Worm (Caenorhabditis elegans) whole organism, L1 larva: ENCODE measurements around the gene R07C12.3.
A peak's percentile ranks its signal among the peaks of the same experiment; 100 is the strongest.

Source experiments
- C16A3.4 ChIP-seq: fragments of 150-350 bp; optimal IDR thresholded peaks from 2 replicates; lab custom pipeline; 2014; ENCODE audit warnings: missing biosample characterization, missing genetic modification characterization
- aha-1 ChIP-seq: fragments of 150-350 bp; optimal IDR thresholded peaks from 2 replicates; lab custom pipeline; 2014; ENCODE audit warnings: missing biosample characterization, missing genetic modification characterization
- alr-1 ChIP-seq: fragments of 200-800 bp; sonication (Bioruptor generic); optimal IDR thresholded peaks from 2 replicates; lab custom pipeline; 2018; ENCODE audit warnings: borderline replicate concordance, mild to moderate bottlenecking, missing genetic modification characterization, missing compliant biosample characterization
- aly-2 ChIP-seq: fragments of 150-350 bp; optimal IDR thresholded peaks from 2 replicates; lab custom pipeline; 2014; ENCODE audit warnings: missing biosample characterization, missing genetic modification characterization
- ama-1 ChIP-seq: fragments of 150-350 bp; optimal IDR thresholded peaks from 2 replicates; lab custom pipeline; 2014
- ceh-82 ChIP-seq, 3 experiments: fragments of 150-350 bp in 1 of 3; sonication (generic microtip) in 2 of 3; optimal IDR thresholded peaks; 2 replicates each; lab custom pipeline; 2014 to 2017; ENCODE audit warnings: missing biosample characterization in 3 of 3, missing genetic modification characterization in 3 of 3
- ceh-90 ChIP-seq: sonication (generic microtip); optimal IDR thresholded peaks from 2 replicates; lab custom pipeline; 2016; ENCODE audit warnings: missing genetic modification characterization, missing compliant biosample characterization
- ces-1 ChIP-seq: fragments of 150-350 bp; optimal IDR thresholded peaks from 2 replicates; lab custom pipeline; 2014; ENCODE audit warnings: missing biosample characterization, missing genetic modification reagents, missing genetic modification characterization
- dpl-1 ChIP-seq, 3 experiments: fragments of 150-350 bp in 2 of 3; sonication (generic microtip) in 1 of 3; optimal IDR thresholded peaks; 2 replicates each; lab custom pipeline; 2014 to 2017; ENCODE audit warnings: missing biosample characterization in 3 of 3, missing genetic modification characterization in 3 of 3, missing genetic modification reagents in 3 of 3
- dsc-1 ChIP-seq: sonication (generic microtip); optimal IDR thresholded peaks from 2 replicates; lab custom pipeline; 2016; ENCODE audit warnings: mild to moderate bottlenecking, missing genetic modification characterization, missing compliant biosample characterization
- efl-3 ChIP-seq: fragments of 200-800 bp; sonication (Bioruptor generic); optimal IDR thresholded peaks from 2 replicates; lab custom pipeline; 2018; ENCODE audit warnings: mild to moderate bottlenecking, missing genetic modification characterization, missing compliant biosample characterization
- egl-27 ChIP-seq, 2 experiments: fragments of 150-350 bp in 1 of 2; sonication (generic microtip); optimal IDR thresholded peaks; 3 replicates each; lab custom pipeline; 2017 to 2018; ENCODE audit warnings: missing biosample characterization in 2 of 2, missing genetic modification characterization in 2 of 2, missing genetic modification reagents in 2 of 2
- elt-3 ChIP-seq, 6 experiments: fragments of 150-350 bp in 1 of 6; sonication (generic microtip); optimal IDR thresholded peaks; 2 replicates each; lab custom pipeline; 2017 to 2018; ENCODE audit warnings: missing biosample characterization in 6 of 6, missing genetic modification characterization in 6 of 6, inconsistent platforms in 1 of 6
- fkh-10 ChIP-seq: sonication (generic microtip); optimal IDR thresholded peaks from 2 replicates; lab custom pipeline; 2017; ENCODE audit warnings: missing biosample characterization, missing genetic modification reagents, missing genetic modification characterization
- fkh-4 ChIP-seq: sonication (generic microtip); optimal IDR thresholded peaks from 2 replicates; lab custom pipeline; 2016; ENCODE audit warnings: missing compliant biosample characterization, missing genetic modification characterization, borderline replicate concordance
- fkh-8 ChIP-seq: sonication (generic microtip); optimal IDR thresholded peaks from 2 replicates; lab custom pipeline; 2016; ENCODE audit warnings: mild to moderate bottlenecking, missing genetic modification characterization, missing compliant biosample characterization
- grh-1 ChIP-seq: fragments of 200-800 bp; sonication (Bioruptor generic); IDR thresholded peaks from 2 replicates; pipeline ENCODE4 v1.3.6; 2022; ENCODE audit warnings: missing genetic modification reagents, missing genetic modification characterization, missing compliant biosample characterization
- hlh-17 ChIP-seq: fragments of 200-800 bp; sonication (Bioruptor generic); optimal IDR thresholded peaks from 2 replicates; lab custom pipeline; 2018; ENCODE audit warnings: missing genetic modification characterization, mild to moderate bottlenecking, missing compliant biosample characterization, moderate library complexity, borderline replicate concordance
- hpl-2 ChIP-seq: fragments of 150-350 bp; optimal IDR thresholded peaks from 2 replicates; lab custom pipeline; 2014; ENCODE audit warnings: missing biosample characterization, missing genetic modification reagents, missing genetic modification characterization
- isw-1 ChIP-seq: fragments of 200-800 bp; sonication (Bioruptor generic); IDR thresholded peaks from 2 replicates; pipeline ENCODE4 v1.3.6; 2022; ENCODE audit warnings: missing genetic modification characterization, missing compliant biosample characterization
- jun-1 ChIP-seq: fragments of 150-350 bp; optimal IDR thresholded peaks from 2 replicates; lab custom pipeline; 2014; ENCODE audit warnings: missing biosample characterization, missing genetic modification reagents, missing genetic modification characterization
- lin-14 ChIP-seq: fragments of 200-800 bp; sonication (Bioruptor generic); optimal IDR thresholded peaks from 2 replicates; lab custom pipeline; 2018; ENCODE audit warnings: mild to moderate bottlenecking, missing genetic modification characterization, moderate library complexity, missing compliant biosample characterization
- lin-35 ChIP-seq, 2 experiments: fragments of 150-350 bp; optimal IDR thresholded peaks; 2 replicates each; lab custom pipeline; 2014; ENCODE audit warnings: missing biosample characterization in 2 of 2, missing genetic modification characterization in 2 of 2, missing genetic modification reagents in 2 of 2
- lir-3 ChIP-seq: sonication (generic microtip); optimal IDR thresholded peaks from 2 replicates; lab custom pipeline; 2016; ENCODE audit warnings: mild to moderate bottlenecking, missing genetic modification characterization, moderate library complexity, missing compliant biosample characterization; ENCODE audit not compliant: poor library complexity
- lsy-2 ChIP-seq, 2 experiments: fragments of 150-350 bp; optimal IDR thresholded peaks; 2 replicates each; lab custom pipeline; 2014; ENCODE audit warnings: missing biosample characterization in 2 of 2, missing genetic modification characterization in 2 of 2
- mdl-1 ChIP-seq, 2 experiments: fragments of 150-350 bp; optimal IDR thresholded peaks; 2 replicates each; lab custom pipeline; 2014 to 2017; ENCODE audit warnings: missing biosample characterization in 2 of 2, missing genetic modification characterization in 2 of 2, inconsistent platforms in 1 of 2
- nhr-11 ChIP-seq: fragments of 150-350 bp; optimal IDR thresholded peaks from 2 replicates; lab custom pipeline; 2014; ENCODE audit warnings: missing biosample characterization, missing genetic modification characterization
- nhr-12 ChIP-seq: sonication (generic microtip); optimal IDR thresholded peaks from 2 replicates; lab custom pipeline; 2017; ENCODE audit warnings: missing biosample characterization, missing genetic modification characterization
- nhr-19 ChIP-seq: fragments of 200-800 bp; sonication (Bioruptor generic); conservative IDR thresholded peaks from 2 replicates; pipeline ENCODE4 v1.3.6; 2022; ENCODE audit warnings: missing genetic modification characterization, missing compliant biosample characterization
- nhr-237 ChIP-seq: fragments of 150-350 bp; optimal IDR thresholded peaks from 2 replicates; lab custom pipeline; 2014; ENCODE audit warnings: missing biosample characterization, missing genetic modification characterization
- nhr-71 ChIP-seq: sonication (generic microtip); optimal IDR thresholded peaks from 2 replicates; lab custom pipeline; 2016; ENCODE audit warnings: mild to moderate bottlenecking, missing genetic modification characterization, moderate library complexity, missing compliant biosample characterization
- nhr-90 ChIP-seq: sonication (generic microtip); optimal IDR thresholded peaks from 2 replicates; lab custom pipeline; 2016; ENCODE audit warnings: mild to moderate bottlenecking, missing genetic modification characterization, missing compliant biosample characterization; ENCODE audit not compliant: poor library complexity
- pag-3 ChIP-seq: sonication (generic microtip); optimal IDR thresholded peaks from 2 replicates; lab custom pipeline; 2017; ENCODE audit warnings: missing genetic modification characterization, mild to moderate bottlenecking, missing compliant biosample characterization, antibody characterized with exemption, borderline replicate concordance; ENCODE audit not compliant: insufficient read depth
- pax-3 ChIP-seq: fragments of 200-800 bp; sonication (Bioruptor generic); optimal IDR thresholded peaks from 2 replicates; lab custom pipeline; 2018; ENCODE audit warnings: mild to moderate bottlenecking, missing genetic modification characterization, moderate library complexity, missing compliant biosample characterization
- skn-1 ChIP-seq: fragments of 150-350 bp; optimal IDR thresholded peaks from 2 replicates; lab custom pipeline; 2014; ENCODE audit warnings: missing biosample characterization, missing genetic modification characterization
- snu-23 ChIP-seq: sonication (generic microtip); optimal IDR thresholded peaks from 2 replicates; lab custom pipeline; 2016; ENCODE audit warnings: missing genetic modification characterization, missing compliant biosample characterization
- tbx-2 ChIP-seq: sonication (generic microtip); optimal IDR thresholded peaks from 2 replicates; lab custom pipeline; 2016; ENCODE audit warnings: missing genetic modification characterization, missing compliant biosample characterization
- tlp-1 ChIP-seq: fragments of 150-350 bp; optimal IDR thresholded peaks from 2 replicates; lab custom pipeline; 2014; ENCODE audit warnings: missing biosample characterization, missing genetic modification characterization
- unc-130 ChIP-seq: fragments of 150-350 bp; optimal IDR thresholded peaks from 2 replicates; lab custom pipeline; 2017; ENCODE audit warnings: missing biosample characterization, missing genetic modification characterization, inconsistent platforms
- unc-62 ChIP-seq: fragments of 150-350 bp; optimal IDR thresholded peaks from 2 replicates; lab custom pipeline; 2014; ENCODE audit warnings: missing biosample characterization, missing genetic modification reagents, missing genetic modification characterization
- unc-98 ChIP-seq: fragments of 200-800 bp; sonication (Bioruptor generic); IDR thresholded peaks from 2 replicates; pipeline ENCODE4 v1.3.6; 2022; ENCODE audit warnings: missing genetic modification characterization, missing compliant biosample characterization
- xbp-1 ChIP-seq: sonication (generic microtip); optimal IDR thresholded peaks from 2 replicates; lab custom pipeline; 2016; ENCODE audit warnings: missing genetic modification characterization, missing compliant biosample characterization
- zip-4 ChIP-seq: fragments of 200-800 bp; sonication (Bioruptor generic); optimal IDR thresholded peaks from 2 replicates; lab custom pipeline; 2018; ENCODE audit warnings: mild to moderate bottlenecking, missing genetic modification characterization, moderate library complexity, missing compliant biosample characterization
- ztf-11 ChIP-seq, 2 experiments: sonication (generic microtip); optimal IDR thresholded peaks; 2 replicates each; lab custom pipeline; 2016 to 2017; ENCODE audit warnings: missing genetic modification characterization in 2 of 2, missing biosample characterization in 1 of 2, missing compliant biosample characterization in 1 of 2
- ztf-4 ChIP-seq: fragments of 150-350 bp; optimal IDR thresholded peaks from 2 replicates; lab custom pipeline; 2014; ENCODE audit warnings: missing biosample characterization, missing genetic modification characterization

Gene R07C12.3

DNA sequence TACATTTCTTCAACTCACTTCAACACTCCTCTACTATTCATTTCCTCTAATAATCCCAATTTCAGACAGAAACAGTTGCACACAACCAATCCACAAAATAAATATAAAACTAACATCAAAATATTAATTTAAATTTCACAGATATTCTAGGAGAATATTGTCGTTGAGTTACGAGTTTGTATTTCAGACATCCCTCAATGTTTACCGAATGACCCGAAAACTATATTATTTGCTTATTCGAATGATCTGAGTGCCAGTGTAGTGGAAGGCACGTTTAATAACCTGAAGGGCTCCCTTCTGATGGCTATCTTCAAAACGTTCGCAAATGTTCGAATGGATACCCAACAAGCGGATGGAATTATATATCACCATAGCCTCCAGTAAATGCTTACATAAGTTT, at the start of gene R07C12.3:
TSS of gene R07C12.3 (plus strand) at position 301 of the 400 bp plus-strand sequence.
- TF ChIP-seq mdl-1 (tag; optimal IDR thresholded peaks at IDR 0.05; lab: Kevin White, UChicago) = no peak
- no peak for TF ChIP-seq lin-35 (GFP tag; optimal IDR thresholded peaks at IDR 0.05; lab: Kevin White, UChicago)
- TF ChIP-seq unc-62 (GFP tag; lab: Kevin White, UChicago) = no peak
- no peak for TF ChIP-seq unc-98
- no peak for TF ChIP-seq aly-2 (tag; lab: Kevin White, UChicago)
- TF ChIP-seq ama-1 (lab: Kevin White, UChicago) = no peak
- TF ChIP-seq tlp-1 (tag; lab: Kevin White, UChicago) = no peak
- no peak for TF ChIP-seq xbp-1 (tag; lab: Kevin White, UChicago)
- TF ChIP-seq, all 84 proteins: peak for 0

DNA sequence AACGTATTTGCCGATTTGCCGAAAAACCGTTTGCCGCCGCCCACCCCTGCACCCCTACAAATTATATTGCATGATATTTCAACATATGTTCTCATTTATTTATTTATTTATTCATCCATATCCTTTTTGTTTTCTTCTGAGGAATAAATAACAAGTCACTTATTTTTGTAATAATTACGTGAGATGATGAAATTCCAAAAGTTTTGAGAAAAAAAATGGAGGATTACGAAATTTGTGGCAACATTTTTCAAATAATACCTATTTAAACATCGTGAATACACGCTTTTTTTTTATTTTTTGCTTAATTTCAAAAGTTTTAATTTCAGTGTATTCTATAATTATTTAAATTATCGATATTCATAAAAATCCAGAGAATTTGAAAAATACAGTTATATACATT, 47.9 kb upstream of the R07C12.3 start:
- TF ChIP-seq skn-1 (tag; lab: Kevin White, UChicago) = peak; percentile 58
- no peak for TF ChIP-seq tbx-2 (tag; lab: Kevin White, UChicago)
- TF ChIP-seq aha-1 (tag; lab: Kevin White, UChicago) = no peak
- TF ChIP-seq lir-3 (tag; lab: Kevin White, UChicago) = no peak

DNA sequence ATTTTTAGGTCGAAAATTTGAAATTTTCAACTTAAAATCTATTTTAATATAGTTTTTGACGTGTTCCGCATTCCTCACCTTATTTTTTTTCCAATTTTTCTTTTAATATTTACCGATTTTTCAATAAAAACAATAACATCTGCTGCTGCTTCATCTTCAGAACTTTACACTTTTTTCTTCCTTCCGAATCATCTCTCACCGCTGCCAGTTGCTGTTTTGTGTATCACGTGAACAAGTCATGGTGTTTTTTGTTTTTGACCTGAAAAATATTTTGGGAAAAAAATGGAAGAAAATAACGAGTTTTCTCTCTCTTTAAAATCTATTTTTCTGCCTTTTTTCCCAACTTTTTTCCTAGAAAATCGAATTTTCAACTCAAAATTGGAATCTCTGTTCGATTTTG, 45.1 kb upstream of the R07C12.3 start:
- TF ChIP-seq dpl-1 (GFP tag; optimal IDR thresholded peaks at IDR 0.05; lab: Kevin White, UChicago) (peak in 1 of 3 experiments; percentile 13), unc-98 (no peak), tbx-2 (tag; lab: Kevin White, UChicago) (no peak), fkh-4 (tag; lab: Kevin White, UChicago) (no peak), dsc-1 (no peak), pax-3 (tag; lab: Kevin White, UChicago) (no peak), jun-1 (tag; lab: Kevin White, UChicago) (no peak), hpl-2 (GFP tag; lab: Kevin White, UChicago) (no peak), grh-1 (GFP tag; lab: Robert Waterston, UW) (no peak), mdl-1 (tag; optimal IDR thresholded peaks at IDR 0.05; lab: Kevin White, UChicago) (no peak), aha-1 (tag; lab: Kevin White, UChicago) (no peak), nhr-71 (tag; lab: Kevin White, UChicago) (peak; percentile 48), pag-3 (tag; lab: Kevin White, UChicago) (peak; percentile 40), ztf-4 (tag; lab: Kevin White, UChicago) (no peak), isw-1 (no peak), xbp-1 (tag; lab: Kevin White, UChicago) (no peak), nhr-237 (tag; lab: Kevin White, UChicago) (no peak), lin-14 (peak; percentile 54), hlh-17 (no peak), ceh-82 (tag; optimal IDR thresholded peaks at IDR 0.05; lab: Kevin White, UChicago) (no peak), ces-1 (GFP tag; lab: Kevin White, UChicago) (no peak), lsy-2 (tag; optimal IDR thresholded peaks at IDR 0.05; lab: Kevin White, UChicago) (peak; percentile 10 to 21), elt-3 (tag; optimal IDR thresholded peaks at IDR 0.05; lab: Kevin White, UChicago) (no peak), fkh-8 (no peak), unc-130 (tag; lab: Kevin White, UChicago) (peak; percentile 48), egl-27 (tag; optimal IDR thresholded peaks at IDR 0.05; lab: Kevin White, UChicago) (no peak), zip-4 (GFP tag; lab: Kevin White, UChicago) (no peak), nhr-90 (no peak), efl-3 (no peak), nhr-19 (peak; percentile 34; the same call in 1 of the 2 replicates), C16A3.4 (tag; lab: Kevin White, UChicago) (no peak), fkh-10 (GFP tag; lab: Kevin White, UChicago) (no peak), ceh-90 (tag; lab: Kevin White, UChicago) (no peak), nhr-12 (no peak), snu-23 (peak; percentile 7), ztf-11 (tag; optimal IDR thresholded peaks at IDR 0.05; lab: Kevin White, UChicago) (no peak), unc-62 (GFP tag; lab: Kevin White, UChicago) (no peak), alr-1 (tag; lab: Kevin White, UChicago) (no peak), nhr-11 (tag; lab: Kevin White, UChicago) (no peak)
